Worm (Caenorhabditis elegans): ENCODE measurements around the gene F48B9.3.

The F48B9.3 gene

DNA sequence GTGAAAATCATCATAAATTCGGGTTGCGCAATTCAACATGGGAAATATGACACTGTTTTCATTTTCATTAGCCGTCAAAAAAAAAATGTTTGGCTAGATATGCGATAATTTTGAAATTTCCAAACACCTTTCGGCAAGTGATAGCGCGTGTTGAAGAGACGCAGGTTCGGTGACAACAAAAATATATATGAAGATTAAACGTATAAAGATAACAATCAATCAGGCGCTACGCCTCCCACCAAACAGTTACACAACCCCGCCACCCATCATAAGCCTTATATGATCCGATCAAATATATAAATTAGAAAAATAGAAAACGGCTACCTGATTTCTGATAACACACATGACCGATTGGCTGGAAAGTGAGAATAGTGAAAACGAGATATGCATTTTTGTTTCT lies 12.8 kb upstream of the F48B9.3 start:
- TF ChIP-seq sea-1 (GFP tag; conservative IDR thresholded peaks at IDR 0.05): no peak
- TF ChIP-seq tbx-37 (GFP tag; conservative IDR thresholded peaks at IDR 0.05): no peak
- TF ChIP-seq ets-7 (tag; optimal IDR thresholded peaks at IDR 0.05): no peak
- no peak for TF ChIP-seq tra-4 (tag; optimal IDR thresholded peaks at IDR 0.05)
- TF ChIP-seq ceh-36 (tag; optimal IDR thresholded peaks at IDR 0.05): no peak
- no peak for TF ChIP-seq scrt-1 (GFP tag; IDR thresholded peaks at IDR 0.05)
- TF ChIP-seq tbx-11 (GFP tag; IDR thresholded peaks at IDR 0.05): no peak
- no peak for TF ChIP-seq hnd-1 (tag; optimal IDR thresholded peaks at IDR 0.05)
- TF ChIP-seq F13C5.2 (tag; optimal IDR thresholded peaks at IDR 0.05): no peak
- TF ChIP-seq flt-1 (GFP tag; IDR thresholded peaks at IDR 0.05): no peak
- TF ChIP-seq hmg-4 (GFP tag; optimal IDR thresholded peaks at IDR 0.05): no peak
- no peak for TF ChIP-seq pes-1 (GFP tag; IDR thresholded peaks at IDR 0.05)
- TF ChIP-seq hmbx-1 (tag; optimal IDR thresholded peaks at IDR 0.05): no peak
- TF ChIP-seq B0310.2 (tag; optimal IDR thresholded peaks at IDR 0.05): no peak
- TF ChIP-seq aly-1 (tag; optimal IDR thresholded peaks at IDR 0.05): no peak
- no peak for TF ChIP-seq ama-1 (optimal IDR thresholded peaks at IDR 0.05)

ce11 chrX:2153780-2154179 lies 11.1 kb upstream of the F48B9.3 start:
- TF ChIP-seq tbx-11 (GFP tag; IDR thresholded peaks at IDR 0.05): no peak
- TF ChIP-seq ceh-36 (tag; optimal IDR thresholded peaks at IDR 0.05): no peak
- no peak for TF ChIP-seq aly-1 (tag; optimal IDR thresholded peaks at IDR 0.05)
- TF ChIP-seq B0310.2 (tag; optimal IDR thresholded peaks at IDR 0.05): no peak
- TF ChIP-seq ets-7 (tag; optimal IDR thresholded peaks at IDR 0.05): no peak
- TF ChIP-seq flt-1 (GFP tag; IDR thresholded peaks at IDR 0.05): no peak
- no peak for TF ChIP-seq tbx-37 (GFP tag; conservative IDR thresholded peaks at IDR 0.05)
- TF ChIP-seq hmg-4 (GFP tag; optimal IDR thresholded peaks at IDR 0.05): no peak

ce11 chrX:2157855-2158254 lies 7.0 kb upstream of the F48B9.3 start:
- TF ChIP-seq scrt-1 (GFP tag; IDR thresholded peaks at IDR 0.05): no peak
- no peak for TF ChIP-seq hnd-1 (tag; optimal IDR thresholded peaks at IDR 0.05)
- TF ChIP-seq tbx-37 (GFP tag; conservative IDR thresholded peaks at IDR 0.05): no peak
- TF ChIP-seq ets-7 (tag; optimal IDR thresholded peaks at IDR 0.05): no peak
- no peak for TF ChIP-seq hmbx-1 (tag; optimal IDR thresholded peaks at IDR 0.05)
- no peak for TF ChIP-seq flt-1 (GFP tag; IDR thresholded peaks at IDR 0.05)
- TF ChIP-seq ceh-36 (tag; optimal IDR thresholded peaks at IDR 0.05): no peak
- TF ChIP-seq ama-1 (optimal IDR thresholded peaks at IDR 0.05): no peak
- no peak for TF ChIP-seq pes-1 (GFP tag; IDR thresholded peaks at IDR 0.05)
- TF ChIP-seq hmg-4 (GFP tag; optimal IDR thresholded peaks at IDR 0.05): no peak
- TF ChIP-seq tra-4 (tag; optimal IDR thresholded peaks at IDR 0.05): no peak
- TF ChIP-seq tbx-11 (GFP tag; IDR thresholded peaks at IDR 0.05): no peak
- TF ChIP-seq B0310.2 (tag; optimal IDR thresholded peaks at IDR 0.05): no peak
- TF ChIP-seq aly-1 (tag; optimal IDR thresholded peaks at IDR 0.05): no peak
- TF ChIP-seq sea-1 (GFP tag; conservative IDR thresholded peaks at IDR 0.05): no peak
- TF ChIP-seq ceh-13 (GFP tag; optimal IDR thresholded peaks at IDR 0.05): no peak

ce11 chrX:2163084-2163483 lies 1.8 kb upstream of the F48B9.3 start, which contains the start of gene pdf-2:
pdf-2 (plus strand) TSS chrX:2163384.
- TF ChIP-seq pes-1 (GFP tag; IDR thresholded peaks at IDR 0.05): no peak
- no peak for TF ChIP-seq scrt-1 (GFP tag; IDR thresholded peaks at IDR 0.05)
- no peak for TF ChIP-seq ets-7 (tag; optimal IDR thresholded peaks at IDR 0.05)
- TF ChIP-seq ceh-13 (GFP tag; optimal IDR thresholded peaks at IDR 0.05): no peak
- no peak for TF ChIP-seq B0310.2 (tag; optimal IDR thresholded peaks at IDR 0.05)
- TF ChIP-seq tra-4 (tag; optimal IDR thresholded peaks at IDR 0.05): no peak

DNA sequence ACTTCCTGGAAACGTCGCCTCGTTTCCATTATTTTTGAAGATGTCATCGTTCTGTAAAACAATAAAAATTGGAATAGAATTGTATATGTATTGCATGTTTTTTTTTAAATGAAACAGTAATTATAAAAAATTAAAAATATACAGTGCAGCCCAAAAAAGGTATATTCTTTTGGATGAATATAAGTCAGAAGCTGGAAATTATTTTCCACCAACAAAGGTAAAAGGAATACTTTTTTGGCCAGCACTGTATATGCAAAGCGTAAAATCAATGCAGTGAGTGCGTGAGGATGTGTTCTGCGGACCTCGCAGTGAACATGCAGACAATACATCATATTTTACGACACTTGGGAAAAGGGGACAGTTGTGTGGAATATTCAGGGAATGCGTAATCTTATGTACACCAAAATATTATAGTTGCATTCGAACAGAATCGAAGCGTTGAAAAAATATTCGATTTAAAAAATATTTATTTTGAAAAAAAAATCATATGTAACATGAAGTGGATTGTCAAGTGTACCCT lies 11.6 kb downstream of the F48B9.3 start, which contains the start of gene F48B9.8:
Gene F48B9.8 (minus strand): TSS at position 51 of the 520 bp plus-strand sequence.
- TF ChIP-seq ama-1 (optimal IDR thresholded peaks at IDR 0.05) (no peak), aly-1 (tag; optimal IDR thresholded peaks at IDR 0.05) (no peak), B0310.2 (tag; optimal IDR thresholded peaks at IDR 0.05) (no peak), tra-4 (tag; optimal IDR thresholded peaks at IDR 0.05) (no peak), sea-1 (GFP tag; conservative IDR thresholded peaks at IDR 0.05) (no peak), F13C5.2 (tag; optimal IDR thresholded peaks at IDR 0.05) (no peak), hmg-4 (GFP tag; optimal IDR thresholded peaks at IDR 0.05) (no peak), pes-1 (GFP tag; IDR thresholded peaks at IDR 0.05) (no peak), hmbx-1 (tag; optimal IDR thresholded peaks at IDR 0.05) (no peak), tbx-11 (GFP tag; IDR thresholded peaks at IDR 0.05) (no peak), ets-7 (tag; optimal IDR thresholded peaks at IDR 0.05) (no peak), ceh-36 (tag; optimal IDR thresholded peaks at IDR 0.05) (no peak), hnd-1 (tag; optimal IDR thresholded peaks at IDR 0.05) (no peak), flt-1 (GFP tag; IDR thresholded peaks at IDR 0.05) (no peak), ceh-13 (GFP tag; optimal IDR thresholded peaks at IDR 0.05) (no peak), tbx-37 (GFP tag; conservative IDR thresholded peaks at IDR 0.05) (no peak), scrt-1 (GFP tag; IDR thresholded peaks at IDR 0.05) (no peak)

- TF ChIP-seq aly-1 (tag; optimal IDR thresholded peaks at IDR 0.05) (no peak), hmbx-1 (tag; optimal IDR thresholded peaks at IDR 0.05) (no peak), ama-1 (optimal IDR thresholded peaks at IDR 0.05) (no peak), ceh-13 (GFP tag; optimal IDR thresholded peaks at IDR 0.05) (no peak), tbx-37 (GFP tag; conservative IDR thresholded peaks at IDR 0.05) (no peak)
These were observed 13.0 kb downstream of the F48B9.3 start for ce11 chrX:2177731-2178326.

DNA sequence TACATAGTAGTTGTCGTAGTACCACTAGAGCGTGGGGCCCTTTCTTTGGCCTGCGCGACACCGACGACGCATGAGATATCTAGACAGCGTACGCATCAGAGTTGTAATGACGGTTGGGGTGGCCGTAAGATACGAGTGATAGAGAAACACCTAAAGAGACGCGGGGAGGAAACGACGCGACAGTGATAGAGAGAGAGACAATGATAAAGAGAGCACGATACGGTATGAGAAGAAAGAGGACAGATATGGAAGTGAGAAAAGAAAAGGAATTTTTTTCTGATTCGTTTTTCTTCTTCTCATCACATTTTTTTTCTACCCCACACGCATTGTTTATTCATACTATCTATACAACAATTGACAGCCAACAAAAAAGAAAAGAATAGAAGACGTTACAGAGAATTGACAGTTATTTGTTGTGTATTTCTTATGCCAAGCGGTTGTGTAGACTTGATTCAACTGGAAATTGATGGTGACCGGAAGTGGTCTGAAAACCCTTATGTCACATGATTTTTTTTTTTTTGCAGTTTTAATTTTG lies 13.6 kb downstream of the F48B9.3 start:
- TF ChIP-seq pes-1 (GFP tag; IDR thresholded peaks at IDR 0.05): no peak
- no peak for TF ChIP-seq tbx-37 (GFP tag; conservative IDR thresholded peaks at IDR 0.05)
- no peak for TF ChIP-seq aly-1 (tag; optimal IDR thresholded peaks at IDR 0.05)
- TF ChIP-seq ceh-36 (tag; optimal IDR thresholded peaks at IDR 0.05): no peak
- no peak for TF ChIP-seq scrt-1 (GFP tag; IDR thresholded peaks at IDR 0.05)
- TF ChIP-seq ama-1 (optimal IDR thresholded peaks at IDR 0.05): no peak
- TF ChIP-seq B0310.2 (tag; optimal IDR thresholded peaks at IDR 0.05): no peak
- no peak for TF ChIP-seq hmbx-1 (tag; optimal IDR thresholded peaks at IDR 0.05)
- TF ChIP-seq F13C5.2 (tag; optimal IDR thresholded peaks at IDR 0.05): no peak
- TF ChIP-seq ets-7 (tag; optimal IDR thresholded peaks at IDR 0.05): no peak
- TF ChIP-seq tra-4 (tag; optimal IDR thresholded peaks at IDR 0.05): no peak
- no peak for TF ChIP-seq flt-1 (GFP tag; IDR thresholded peaks at IDR 0.05)
- TF ChIP-seq hnd-1 (tag; optimal IDR thresholded peaks at IDR 0.05): no peak

All from whole organism, early embryonic.